Worm (Caenorhabditis elegans): ENCODE measurements around the gene ZK930.7.

Gene ZK930.7

ce11 chrII:11960596-11961217 lies 46.3 kb downstream of the ZK930.7 start (continued):
- TF ChIP-seq C04F5.9 (tag; optimal IDR thresholded peaks at IDR 0.05) (peak; percentile 20), elt-2 (tag; optimal IDR thresholded peaks at IDR 0.05) (peak; percentile 5), nhr-47 (tag; optimal IDR thresholded peaks at IDR 0.05) (peak; percentile 86), unc-130 (tag; optimal IDR thresholded peaks at IDR 0.05) (peak; percentile 60), ztf-4 (tag; optimal IDR thresholded peaks at IDR 0.05) (no peak), zip-4 (GFP tag; optimal IDR thresholded peaks at IDR 0.05) (peak; percentile 42), sox-4 (tag; optimal IDR thresholded peaks at IDR 0.05) (peak; percentile 27), ceh-63 (GFP tag; optimal IDR thresholded peaks at IDR 0.05) (no peak), C34B4.2 (tag; optimal IDR thresholded peaks at IDR 0.05) (no peak), unc-30 (tag; optimal IDR thresholded peaks at IDR 0.05) (no peak), nhr-19 (GFP tag; conservative IDR thresholded peaks at IDR 0.05) (peak; percentile 77), isw-1 (GFP tag; IDR thresholded peaks at IDR 0.05) (no peak), nhr-76 (tag; optimal IDR thresholded peaks at IDR 0.05) (no peak), nhr-20 (tag; optimal IDR thresholded peaks at IDR 0.05) (peak; percentile 56), ceh-90 (tag; optimal IDR thresholded peaks at IDR 0.05) (peak; percentile 10), pax-3 (tag; optimal IDR thresholded peaks at IDR 0.05) (peak; percentile 73), nhr-84 (tag; optimal IDR thresholded peaks at IDR 0.05) (no peak), unc-62 (GFP tag; optimal IDR thresholded peaks at IDR 0.05) (no peak), C16A3.4 (tag; optimal IDR thresholded peaks at IDR 0.05) (peak; percentile 53), egl-13 (tag; optimal IDR thresholded peaks at IDR 0.05) (peak; percentile 76), nhr-85 (tag) (peak; percentile 68), lin-13 (GFP tag; optimal IDR thresholded peaks at IDR 0.05) (no peak), lir-3 (tag; optimal IDR thresholded peaks at IDR 0.05; ENCODE audit: poor library complexity) (peak; percentile 59), snpc-4 (tag; optimal IDR thresholded peaks at IDR 0.05) (peak; percentile 30), lin-39 (tag; optimal IDR thresholded peaks at IDR 0.05) (peak; percentile 22), aha-1 (tag; optimal IDR thresholded peaks at IDR 0.05) (no peak), pqm-1 (tag; optimal IDR thresholded peaks at IDR 0.05) (no peak), ceh-82 (tag; optimal IDR thresholded peaks at IDR 0.05) (peak; percentile 65 to 76 (median 68)), grh-1 (GFP tag; IDR thresholded peaks at IDR 0.05) (peak; percentile 46; the same call in 1 of the 2 replicates), ztf-11 (tag; optimal IDR thresholded peaks at IDR 0.05) (peak in 1 of 2 experiments; percentile 58), nhr-11 (tag; optimal IDR thresholded peaks at IDR 0.05) (no peak), lsy-2 (tag; optimal IDR thresholded peaks at IDR 0.05) (peak; percentile 53 to 59), lin-15B (tag; optimal IDR thresholded peaks at IDR 0.05) (peak; percentile 24)

ce11 chrII:11962083-11962482 lies 47.7 kb downstream of the ZK930.7 start, which contains the start of the genes W03C9.1 and W03C9.2:
TSS of gene W03C9.1 (minus strand) at chrII:11962128.
TSS of gene W03C9.2 (plus strand) at chrII:11962368.
- TF ChIP-seq grh-1 (GFP tag; IDR thresholded peaks at IDR 0.05) = no peak

- TF ChIP-seq isw-1 (GFP tag; IDR thresholded peaks at IDR 0.05) (no peak), dpl-1 (GFP tag; optimal IDR thresholded peaks at IDR 0.05) (peak in 1 of 3 experiments; percentile 8), lin-13 (GFP tag; optimal IDR thresholded peaks at IDR 0.05) (no peak), zag-1 (tag; optimal IDR thresholded peaks at IDR 0.05) (no peak), sox-4 (tag; optimal IDR thresholded peaks at IDR 0.05) (no peak), mep-1 (tag; optimal IDR thresholded peaks at IDR 0.05) (no peak), efl-1 (optimal IDR thresholded peaks at IDR 0.05) (no peak), efl-1 (GFP tag; optimal IDR thresholded peaks at IDR 0.05 in 1 of 2) (peak; percentile 55 to 91), nhr-11 (tag; optimal IDR thresholded peaks at IDR 0.05) (no peak)
Observed at ce11 chrII:11963132-11963630, 48.8 kb downstream of the ZK930.7 start.

All from whole organism, L1 larva.